Worm (Caenorhabditis elegans) whole organism, L2 larva: Measurements from ENCODE around the gene F54C9.7.

Source experiments
- R02D3.7 ChIP-seq: fragments of 150-350 bp; optimal IDR thresholded peaks from 2 replicates; lab custom pipeline; 2014; ENCODE audit warnings: missing biosample characterization, missing genetic modification characterization
- Y55F3AM.14 ChIP-seq: fragments of 200-800 bp; sonication (Bioruptor generic); optimal IDR thresholded peaks from 2 replicates; lab custom pipeline; 2018; ENCODE audit warnings: mild to moderate bottlenecking, missing genetic modification characterization, missing compliant biosample characterization
- alr-1 ChIP-seq: fragments of 150-350 bp; optimal IDR thresholded peaks from 2 replicates; lab custom pipeline; 2014; ENCODE audit warnings: missing biosample characterization, missing genetic modification characterization
- ama-1 ChIP-seq: fragments of 150-350 bp; optimal IDR thresholded peaks from 2 replicates; lab custom pipeline; 2018; ENCODE audit warnings: inconsistent platforms
- blmp-1 ChIP-seq: sonication (generic microtip); optimal IDR thresholded peaks from 2 replicates; lab custom pipeline; 2017; ENCODE audit warnings: missing genetic modification characterization, mild to moderate bottlenecking, missing compliant biosample characterization, antibody characterized with exemption, moderate library complexity; ENCODE audit not compliant: insufficient read depth
- ceh-16 ChIP-seq: fragments of 150-350 bp; optimal IDR thresholded peaks from 2 replicates; lab custom pipeline; 2014; ENCODE audit warnings: missing biosample characterization, missing genetic modification characterization
- ceh-82 ChIP-seq: fragments of 150-350 bp; optimal IDR thresholded peaks from 2 replicates; lab custom pipeline; 2014; ENCODE audit warnings: missing biosample characterization, missing genetic modification characterization
- crh-2 ChIP-seq: sonication (generic microtip); optimal IDR thresholded peaks from 2 replicates; lab custom pipeline; 2017; ENCODE audit warnings: missing biosample characterization, missing genetic modification characterization
- dmd-4 ChIP-seq: sonication (generic microtip); optimal IDR thresholded peaks from 2 replicates; lab custom pipeline; 2017; ENCODE audit warnings: missing biosample characterization, missing genetic modification characterization
- elt-1 ChIP-seq: fragments of 150-350 bp; optimal IDR thresholded peaks from 2 replicates; lab custom pipeline; 2014; ENCODE audit warnings: missing biosample characterization, missing genetic modification characterization
- elt-3 ChIP-seq: sonication (generic microtip); optimal IDR thresholded peaks from 2 replicates; lab custom pipeline; 2017; ENCODE audit warnings: missing biosample characterization, missing genetic modification characterization
- fos-1 ChIP-seq: fragments of 150-350 bp; optimal IDR thresholded peaks from 2 replicates; lab custom pipeline; 2014; ENCODE audit warnings: missing biosample characterization, missing genetic modification characterization
- gmeb-1 ChIP-seq: fragments of 150-350 bp; optimal IDR thresholded peaks from 2 replicates; lab custom pipeline; 2014; ENCODE audit warnings: missing biosample characterization, missing genetic modification characterization
- lin-11 ChIP-seq: fragments of 150-350 bp; sonication (generic microtip); optimal IDR thresholded peaks from 2 replicates; lab custom pipeline; 2014; ENCODE audit warnings: missing biosample characterization, missing genetic modification characterization, inconsistent platforms, mixed read lengths
- lin-13 ChIP-seq: fragments of 150-350 bp; optimal IDR thresholded peaks from 2 replicates; lab custom pipeline; 2014; ENCODE audit warnings: missing biosample characterization, missing genetic modification reagents, missing genetic modification characterization
- lsy-2 ChIP-seq, 2 experiments: fragments of 150-350 bp in 1 of 2; sonication (generic microtip) in 1 of 2; optimal IDR thresholded peaks; 2 replicates each; lab custom pipeline; 2014 to 2017; ENCODE audit warnings: missing biosample characterization in 2 of 2, missing genetic modification characterization in 2 of 2
- mab-5 ChIP-seq: fragments of 150-350 bp; optimal IDR thresholded peaks from 2 replicates; lab custom pipeline; 2014; ENCODE audit warnings: missing biosample characterization, missing genetic modification characterization
- mbf-1 ChIP-seq: sonication (generic microtip); optimal IDR thresholded peaks from 2 replicates; lab custom pipeline; 2017; ENCODE audit warnings: missing biosample characterization, missing genetic modification characterization
- mdl-1 ChIP-seq, 2 experiments: fragments of 150-350 bp in 1 of 2; sonication (generic microtip) in 1 of 2; optimal IDR thresholded peaks; 2 replicates each; lab custom pipeline; 2017; ENCODE audit warnings: missing biosample characterization in 2 of 2, missing genetic modification characterization in 2 of 2
- nhr-10 ChIP-seq: sonication (generic microtip); optimal IDR thresholded peaks from 2 replicates; lab custom pipeline; 2017; ENCODE audit warnings: missing biosample characterization, missing genetic modification characterization
- nhr-11 ChIP-seq: fragments of 150-350 bp; optimal IDR thresholded peaks from 2 replicates; lab custom pipeline; 2014; ENCODE audit warnings: missing biosample characterization, missing genetic modification characterization
- nhr-12 ChIP-seq: fragments of 150-350 bp; optimal IDR thresholded peaks from 2 replicates; lab custom pipeline; 2014; ENCODE audit warnings: missing biosample characterization, missing genetic modification characterization
- nhr-21 ChIP-seq: fragments of 150-350 bp; optimal IDR thresholded peaks from 2 replicates; lab custom pipeline; 2014; ENCODE audit warnings: missing biosample characterization, missing genetic modification characterization
- nhr-23 ChIP-seq: fragments of 150-350 bp; optimal IDR thresholded peaks from 2 replicates; lab custom pipeline; 2014; ENCODE audit warnings: missing biosample characterization, missing genetic modification reagents, missing genetic modification characterization
- nhr-237 ChIP-seq: fragments of 150-350 bp; optimal IDR thresholded peaks from 2 replicates; lab custom pipeline; 2014; ENCODE audit warnings: missing biosample characterization, missing genetic modification characterization
- nhr-25 ChIP-seq: fragments of 150-350 bp; sonication (generic microtip); optimal IDR thresholded peaks from 3 replicates; lab custom pipeline; 2014; ENCODE audit warnings: missing biosample characterization, missing genetic modification characterization
- nhr-6 ChIP-seq: fragments of 150-350 bp; optimal IDR thresholded peaks from 2 replicates; lab custom pipeline; 2014; ENCODE audit warnings: missing biosample characterization, missing genetic modification characterization
- nhr-77 ChIP-seq: fragments of 150-350 bp; optimal IDR thresholded peaks from 2 replicates; lab custom pipeline; 2014; ENCODE audit warnings: missing biosample characterization, missing genetic modification characterization
- peb-1 ChIP-seq: fragments of 150-350 bp; optimal IDR thresholded peaks from 2 replicates; lab custom pipeline; 2014; ENCODE audit warnings: missing biosample characterization, missing genetic modification characterization
- sem-4 ChIP-seq: fragments of 150-350 bp; optimal IDR thresholded peaks from 2 replicates; lab custom pipeline; 2014; ENCODE audit warnings: missing biosample characterization, missing genetic modification reagents, missing genetic modification characterization
- skn-1 ChIP-seq: sonication (generic microtip); optimal IDR thresholded peaks from 2 replicates; lab custom pipeline; 2017; ENCODE audit warnings: missing biosample characterization, missing genetic modification characterization
- sma-3 ChIP-seq: sonication (generic microtip); optimal IDR thresholded peaks from 2 replicates; lab custom pipeline; 2016; ENCODE audit warnings: missing genetic modification reagents, missing genetic modification characterization, missing compliant biosample characterization
- sma-9 ChIP-seq, 2 experiments: fragments of 150-350 bp in 1 of 2; sonication (generic microtip) in 1 of 2; optimal IDR thresholded peaks; 2 replicates each; lab custom pipeline; 2014 to 2016; ENCODE audit warnings: missing genetic modification characterization in 2 of 2, mild to moderate bottlenecking in 1 of 2, missing biosample characterization in 1 of 2, missing compliant biosample characterization in 1 of 2, missing genetic modification reagents in 1 of 2, moderate library complexity in 1 of 2
- snpc-4 ChIP-seq: fragments of 150-350 bp; optimal IDR thresholded peaks from 2 replicates; lab custom pipeline; 2014; ENCODE audit warnings: missing biosample characterization, missing genetic modification characterization
- unc-39 ChIP-seq: fragments of 150-350 bp; optimal IDR thresholded peaks from 2 replicates; lab custom pipeline; 2014; ENCODE audit warnings: missing biosample characterization, missing genetic modification characterization
- unc-55 ChIP-seq: fragments of 150-350 bp; sonication (generic microtip); optimal IDR thresholded peaks from 3 replicates; lab custom pipeline; 2014; ENCODE audit warnings: missing biosample characterization, missing genetic modification reagents, missing genetic modification characterization
- unc-62 ChIP-seq: fragments of 150-350 bp; optimal IDR thresholded peaks from 2 replicates; lab custom pipeline; 2014; ENCODE audit warnings: missing biosample characterization, missing genetic modification reagents, missing genetic modification characterization
- ztf-1 ChIP-seq: fragments of 200-800 bp; sonication (Bioruptor generic); conservative IDR thresholded peaks from 2 replicates; pipeline ENCODE4 v1.3.6; 2022; ENCODE audit warnings: missing genetic modification characterization, missing compliant biosample characterization
- ztf-11 ChIP-seq: sonication (generic microtip); optimal IDR thresholded peaks from 2 replicates; lab custom pipeline; 2017; ENCODE audit warnings: missing biosample characterization, missing genetic modification characterization
- ztf-4 ChIP-seq: fragments of 150-350 bp; optimal IDR thresholded peaks from 2 replicates; lab custom pipeline; 2014; ENCODE audit warnings: missing biosample characterization, missing genetic modification characterization

Gene F54C9.7

ce11 chrII:8546975-8547374, 26.2 kb upstream of the F54C9.7 start (continued):
- TF ChIP-seq ceh-82, result no peak
- no peak for TF ChIP-seq R02D3.7 (tag; lab: Kevin White, UChicago)
- no peak for TF ChIP-seq nhr-25 (tag; lab: Kevin White, UChicago)
- TF ChIP-seq ztf-1, result no peak
- TF ChIP-seq mdl-1 (tag; optimal IDR thresholded peaks at IDR 0.05; lab: Kevin White, UChicago), result no peak
- peak; percentile 3 for TF ChIP-seq mab-5 (tag; lab: Kevin White, UChicago)
- no peak for TF ChIP-seq nhr-12 (tag; lab: Kevin White, UChicago)
- TF ChIP-seq nhr-11 (tag; lab: Kevin White, UChicago), result no peak
- TF ChIP-seq sem-4 (tag; lab: Kevin White, UChicago), result peak; percentile 6
- no peak for TF ChIP-seq peb-1
- TF ChIP-seq unc-62 (GFP tag; lab: Kevin White, UChicago), result no peak
- no peak for TF ChIP-seq nhr-10 (tag; lab: Kevin White, UChicago)
- TF ChIP-seq nhr-237, result no peak
- TF ChIP-seq Y55F3AM.14 (GFP tag; lab: Kevin White, UChicago), result no peak

DNA sequence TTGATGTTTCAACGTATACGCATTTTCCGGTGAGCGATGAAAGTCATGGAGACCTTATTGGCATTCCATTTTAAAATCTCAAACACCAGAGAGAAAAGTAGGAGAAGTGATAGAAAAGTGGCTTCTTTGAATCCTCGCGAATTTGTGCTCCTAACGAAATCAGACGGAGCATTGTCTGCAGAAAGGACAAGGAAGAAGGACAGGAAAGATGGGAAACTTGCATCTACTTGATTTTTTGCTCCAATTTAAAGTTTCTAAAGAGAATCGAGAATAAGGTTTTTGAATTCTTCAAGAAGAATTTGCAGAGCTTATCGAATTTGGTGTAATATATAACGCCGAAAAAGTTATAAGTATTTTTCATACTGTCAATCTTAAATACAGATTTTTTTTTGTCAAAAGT, 22.0 kb upstream of the F54C9.7 start:
- TF ChIP-seq mbf-1 (no peak), ceh-16 (tag; lab: Kevin White, UChicago) (no peak), nhr-6 (tag; lab: Kevin White, UChicago) (no peak), blmp-1 (tag; lab: Kevin White, UChicago) (no peak), nhr-10 (tag; lab: Kevin White, UChicago) (no peak), unc-55 (no peak)
- TF ChIP-seq, all 48 proteins: peak for 0

ce11 chrII:8554568-8554967, 18.6 kb upstream of the F54C9.7 start:
- TF ChIP-seq Y55F3AM.14 (GFP tag; lab: Kevin White, UChicago), result no peak
- TF ChIP-seq lin-13 (GFP tag; lab: Kevin White, UChicago), result no peak
- TF ChIP-seq unc-62 (GFP tag; lab: Kevin White, UChicago), result no peak
- no peak for TF ChIP-seq unc-39
- no peak for TF ChIP-seq crh-2 (tag; lab: Kevin White, UChicago)
- TF ChIP-seq alr-1, result no peak
- TF ChIP-seq ceh-16 (tag; lab: Kevin White, UChicago), result no peak
- no peak for TF ChIP-seq nhr-21 (tag; lab: Kevin White, UChicago)
- TF ChIP-seq sem-4 (tag; lab: Kevin White, UChicago), result no peak
- TF ChIP-seq nhr-23 (tag; lab: Kevin White, UChicago), result no peak
- TF ChIP-seq nhr-77 (tag; lab: Kevin White, UChicago), result no peak
- no peak for TF ChIP-seq skn-1 (tag; lab: Kevin White, UChicago)
- TF ChIP-seq, all 48 proteins: peak for 0

DNA sequence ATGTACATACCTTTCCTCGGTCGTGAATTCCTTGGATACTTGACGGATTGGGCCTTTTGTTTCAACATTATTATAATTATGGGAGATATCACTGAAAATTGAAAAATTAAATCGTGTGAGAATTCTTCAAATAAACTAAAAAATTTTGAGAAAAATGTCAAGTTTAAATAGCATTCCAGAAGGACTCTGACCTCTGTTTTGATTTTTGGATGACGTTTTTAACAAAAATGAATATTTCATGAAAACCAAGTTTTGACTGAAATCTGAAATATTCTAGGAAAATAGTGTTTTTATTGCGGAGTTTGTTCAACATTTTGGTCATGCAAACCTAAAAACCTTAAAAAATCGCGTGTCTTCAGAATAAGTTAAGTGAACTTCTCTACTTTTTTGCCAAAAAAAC, 17.0 kb upstream of the F54C9.7 start, which contains the start of gene glb-27:
glb-27 (minus strand) TSS at position 101 of the 400 bp plus-strand sequence.
- TF ChIP-seq skn-1 (tag; lab: Kevin White, UChicago), result no peak
- TF ChIP-seq nhr-237, result no peak
- no peak for TF ChIP-seq mbf-1
- no peak for TF ChIP-seq ztf-11 (tag; lab: Kevin White, UChicago)
- no peak for TF ChIP-seq lsy-2 (tag; optimal IDR thresholded peaks at IDR 0.05; lab: Kevin White, UChicago)
- no peak for TF ChIP-seq lin-11
- TF ChIP-seq unc-39, result no peak
- TF ChIP-seq mab-5 (tag; lab: Kevin White, UChicago), result no peak

ce11 chrII:8559188-8559587, 14.0 kb upstream of the F54C9.7 start:
- TF ChIP-seq lsy-2 (tag; optimal IDR thresholded peaks at IDR 0.05; lab: Kevin White, UChicago) (peak in 1 of 2 experiments; percentile 41), ztf-4 (tag; lab: Kevin White, UChicago) (no peak), unc-39 (no peak)

ce11 chrII:8561227-8561626, 11.9 kb upstream of the F54C9.7 start, which contains the start of gene iff-2:
iff-2 (minus strand) TSS chrII:8561367.
- TF ChIP-seq elt-3 (no peak), R02D3.7 (tag; lab: Kevin White, UChicago) (peak; percentile 68), skn-1 (tag; lab: Kevin White, UChicago) (peak; percentile 94), ztf-4 (tag; lab: Kevin White, UChicago) (peak; percentile 99), lin-13 (GFP tag; lab: Kevin White, UChicago) (peak; percentile 99), snpc-4 (tag; lab: Kevin White, UChicago) (peak; percentile 93), nhr-12 (tag; lab: Kevin White, UChicago) (peak; percentile 65), nhr-23 (tag; lab: Kevin White, UChicago) (no peak), peb-1 (peak; percentile 61), mdl-1 (tag; optimal IDR thresholded peaks at IDR 0.05; lab: Kevin White, UChicago) (peak; percentile 93 to 99), nhr-237 (peak; percentile 77), gmeb-1 (peak; percentile 98), elt-1 (tag; lab: Kevin White, UChicago) (no peak), fos-1 (tag; lab: Kevin White, UChicago) (peak; percentile 99), unc-39 (peak; percentile 88), mab-5 (tag; lab: Kevin White, UChicago) (peak; percentile 97), sma-3 (peak; percentile 100), sma-9 (GFP tag; optimal IDR thresholded peaks at IDR 0.05; lab: Kevin White, UChicago) (peak; percentile 99), sma-9 (tag; optimal IDR thresholded peaks at IDR 0.05; lab: Kevin White, UChicago) (no peak), alr-1 (no peak), unc-62 (GFP tag; lab: Kevin White, UChicago) (peak; percentile 92), nhr-11 (tag; lab: Kevin White, UChicago) (peak; percentile 22), sem-4 (tag; lab: Kevin White, UChicago) (peak; percentile 99), lin-11 (peak; percentile 100), nhr-21 (tag; lab: Kevin White, UChicago) (peak; percentile 99), ama-1 (lab: Kevin White, UChicago) (peak; percentile 89), dmd-4 (tag; lab: Kevin White, UChicago) (no peak), nhr-77 (tag; lab: Kevin White, UChicago) (peak; percentile 89)
